Worm (Caenorhabditis elegans) whole organism, L3 larva: Measurements from ENCODE around the gene F55C12.19.

ENCODE experiments used
- R02D3.7 ChIP-seq: fragments of 150-350 bp; optimal IDR thresholded peaks from 2 replicates; lab custom pipeline; 2014; ENCODE audit warnings: missing biosample characterization, missing genetic modification characterization
- ZK546.5 ChIP-seq: sonication (generic microtip); optimal IDR thresholded peaks from 2 replicates; lab custom pipeline; 2017; ENCODE audit warnings: missing biosample characterization, missing genetic modification characterization
- ceh-28 ChIP-seq: fragments of 150-350 bp; optimal IDR thresholded peaks from 2 replicates; lab custom pipeline; 2014; ENCODE audit warnings: missing biosample characterization, missing genetic modification reagents, missing genetic modification characterization
- daf-12 ChIP-seq: fragments of 150-350 bp; optimal IDR thresholded peaks from 2 replicates; lab custom pipeline; 2014; ENCODE audit warnings: missing biosample characterization, missing genetic modification reagents, missing genetic modification characterization
- egl-5 ChIP-seq: fragments of 150-350 bp; optimal IDR thresholded peaks from 2 replicates; lab custom pipeline; 2017; ENCODE audit warnings: missing biosample characterization, missing genetic modification reagents, missing genetic modification characterization, inconsistent platforms
- elt-2 ChIP-seq: sonication (generic microtip); optimal IDR thresholded peaks from 2 replicates; lab custom pipeline; 2016; ENCODE audit warnings: missing genetic modification reagents, mild to moderate bottlenecking, missing genetic modification characterization, missing compliant biosample characterization
- eor-1 ChIP-seq, 2 experiments: fragments of 150-350 bp; optimal IDR thresholded peaks; 2 replicates each; lab custom pipeline; 2014 to 2018; ENCODE audit warnings: missing biosample characterization in 2 of 2, missing genetic modification characterization in 2 of 2
- fkh-10 ChIP-seq: sonication (generic microtip); optimal IDR thresholded peaks from 2 replicates; lab custom pipeline; 2017; ENCODE audit warnings: missing biosample characterization, missing genetic modification reagents, missing genetic modification characterization
- fos-1 ChIP-seq: fragments of 150-350 bp; optimal IDR thresholded peaks from 2 replicates; lab custom pipeline; 2014; ENCODE audit warnings: missing biosample characterization, missing genetic modification characterization
- lin-39 ChIP-seq: fragments of 150-350 bp; optimal IDR thresholded peaks from 2 replicates; lab custom pipeline; 2018; ENCODE audit warnings: missing biosample characterization, missing genetic modification reagents, missing genetic modification characterization
- lsy-12 ChIP-seq: sonication (generic microtip); optimal IDR thresholded peaks from 2 replicates; lab custom pipeline; 2016; ENCODE audit warnings: mild to moderate bottlenecking, missing genetic modification characterization, missing compliant biosample characterization
- mml-1 ChIP-seq: fragments of 150-350 bp; sonication (generic microtip); optimal IDR thresholded peaks from 3 replicates; lab custom pipeline; 2014; ENCODE audit warnings: missing biosample characterization, missing genetic modification characterization
- nfya-1 ChIP-seq: sonication (generic microtip); optimal IDR thresholded peaks from 2 replicates; lab custom pipeline; 2017; ENCODE audit warnings: missing genetic modification characterization, mild to moderate bottlenecking, missing compliant biosample characterization, antibody characterized with exemption, moderate library complexity; ENCODE audit not compliant: insufficient read depth
- nhr-12 ChIP-seq: fragments of 150-350 bp; optimal IDR thresholded peaks from 2 replicates; lab custom pipeline; 2014; ENCODE audit warnings: missing biosample characterization, missing genetic modification characterization
- nhr-28 ChIP-seq: fragments of 150-350 bp; optimal IDR thresholded peaks from 2 replicates; lab custom pipeline; 2014; ENCODE audit warnings: missing biosample characterization, missing genetic modification characterization
- nhr-43 ChIP-seq: sonication (generic microtip); optimal IDR thresholded peaks from 2 replicates; lab custom pipeline; 2016; ENCODE audit warnings: mild to moderate bottlenecking, missing genetic modification characterization, missing compliant biosample characterization; ENCODE audit not compliant: poor library complexity, severe bottlenecking
- nhr-67 ChIP-seq: fragments of 150-350 bp; optimal IDR thresholded peaks from 2 replicates; lab custom pipeline; 2014; ENCODE audit warnings: missing biosample characterization, missing genetic modification characterization
- nhr-77 ChIP-seq: fragments of 150-350 bp; optimal IDR thresholded peaks from 2 replicates; lab custom pipeline; 2014; ENCODE audit warnings: missing biosample characterization, missing genetic modification characterization
- pqm-1 ChIP-seq: fragments of 150-350 bp; optimal IDR thresholded peaks from 2 replicates; lab custom pipeline; 2017; ENCODE audit warnings: missing biosample characterization, missing genetic modification characterization, inconsistent platforms
- sea-2 ChIP-seq: fragments of 150-350 bp; sonication (generic microtip); optimal IDR thresholded peaks from 4 replicates; lab custom pipeline; 2014; ENCODE audit warnings: missing biosample characterization, missing genetic modification reagents, missing genetic modification characterization
- skn-1 ChIP-seq: fragments of 150-350 bp; optimal IDR thresholded peaks from 2 replicates; lab custom pipeline; 2014; ENCODE audit warnings: missing biosample characterization, missing genetic modification characterization
- snpc-4 ChIP-seq: fragments of 150-350 bp; optimal IDR thresholded peaks from 2 replicates; lab custom pipeline; 2014; ENCODE audit warnings: missing biosample characterization, missing genetic modification characterization
- tbx-2 ChIP-seq: sonication (generic microtip); optimal IDR thresholded peaks from 2 replicates; lab custom pipeline; 2016; ENCODE audit warnings: mild to moderate bottlenecking, missing genetic modification characterization, missing compliant biosample characterization
- unc-39 ChIP-seq: sonication (generic microtip); optimal IDR thresholded peaks from 4 replicates; lab custom pipeline; 2017; ENCODE audit warnings: missing biosample characterization, missing genetic modification characterization
- zag-1 ChIP-seq: fragments of 150-350 bp; optimal IDR thresholded peaks from 2 replicates; lab custom pipeline; 2014; ENCODE audit warnings: missing biosample characterization, missing genetic modification characterization
- ztf-11 ChIP-seq: fragments of 150-350 bp; optimal IDR thresholded peaks from 2 replicates; lab custom pipeline; 2014; ENCODE audit warnings: missing biosample characterization, missing genetic modification characterization
- ztf-4 ChIP-seq: fragments of 150-350 bp; optimal IDR thresholded peaks from 2 replicates; lab custom pipeline; 2014; ENCODE audit warnings: missing biosample characterization, missing genetic modification characterization

F55C12.19 gene

ce11 chrII:5854122-5854521 lies 11.8 kb upstream of the F55C12.19 start, which contains the start of gene H41C03.1:
TSS of gene H41C03.1 (plus strand) at chrII:5854422.
- TF ChIP-seq fos-1 (no peak), snpc-4 (tag; lab: Kevin White, UChicago) (no peak), nhr-43 (tag; lab: Kevin White, UChicago) (no peak), nhr-67 (tag; lab: Kevin White, UChicago) (no peak), ztf-4 (tag; lab: Kevin White, UChicago) (no peak), unc-39 (tag; lab: Kevin White, UChicago) (no peak), tbx-2 (tag; lab: Kevin White, UChicago) (no peak), lin-39 (no peak), lsy-12 (tag; lab: Kevin White, UChicago) (no peak), sea-2 (no peak), nfya-1 (tag; lab: Kevin White, UChicago) (no peak)

DNA sequence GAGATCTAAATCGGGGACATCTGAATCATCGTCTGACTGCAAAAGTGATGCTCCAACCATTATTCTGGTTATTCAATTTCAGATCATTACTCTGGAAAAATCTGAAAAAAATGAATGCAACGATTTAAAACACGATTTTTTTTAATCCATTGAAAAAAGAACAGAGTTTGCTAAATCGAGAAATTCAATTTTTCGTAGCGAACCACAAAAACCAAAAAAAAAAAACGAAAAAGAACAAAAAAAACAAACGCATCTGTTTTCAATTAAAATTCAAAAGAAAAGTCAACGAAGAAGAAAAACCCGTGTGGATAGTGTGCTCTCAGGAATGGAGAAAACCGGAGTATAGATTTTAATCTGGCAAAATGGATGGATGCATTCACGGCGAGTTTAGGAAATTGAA lies 7.6 kb upstream of the F55C12.19 start, which contains the start of gene F55C12.4:
TSS of gene F55C12.4 (minus strand) at position 101 of the 400 bp plus-strand sequence.
- TF ChIP-seq lin-39 (no peak), daf-12 (tag; lab: Kevin White, UChicago) (no peak), R02D3.7 (tag; lab: Kevin White, UChicago) (no peak), eor-1 (tag; optimal IDR thresholded peaks at IDR 0.05; lab: Kevin White, UChicago) (no peak)

- TF ChIP-seq nfya-1 (tag; lab: Kevin White, UChicago) (peak; percentile 7), daf-12 (tag; lab: Kevin White, UChicago) (no peak), fkh-10 (GFP tag; lab: Kevin White, UChicago) (peak; percentile 76)
Measured at ce11 chrII:5860621-5861020, 5.3 kb upstream of the F55C12.19 start.

DNA sequence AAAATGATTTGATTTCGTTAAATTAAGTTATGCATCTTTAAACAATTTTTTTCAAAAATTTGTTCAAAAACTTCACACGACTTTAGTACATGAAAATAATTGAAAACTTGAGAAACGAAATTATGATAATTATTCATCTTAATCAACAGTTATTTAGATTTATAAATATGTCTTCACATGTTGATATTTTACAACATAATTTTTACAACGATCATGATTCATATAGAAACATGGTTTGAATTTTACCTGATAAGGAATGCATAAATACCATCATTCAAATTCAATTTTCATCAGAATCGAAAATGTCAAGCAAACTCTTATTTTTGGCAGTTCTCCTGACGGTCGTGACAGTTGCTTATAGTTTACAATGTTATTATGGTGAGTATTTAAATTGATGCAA lies 2.0 kb upstream of the F55C12.19 start, which contains the start of gene tag-234:
TSS of gene tag-234 (plus strand) at position 301 of the 400 bp plus-strand sequence.
- TF ChIP-seq skn-1 (tag; lab: Kevin White, UChicago) = no peak
- TF ChIP-seq nhr-77 (tag; lab: Kevin White, UChicago) = no peak
- no peak for TF ChIP-seq lin-39
- no peak for TF ChIP-seq ceh-28
- TF ChIP-seq elt-2 (tag; lab: Kevin White, UChicago) = peak; percentile 68
- TF ChIP-seq ztf-11 (tag; lab: Kevin White, UChicago) = no peak
- peak; percentile 47 for TF ChIP-seq pqm-1
- TF ChIP-seq ZK546.5 (tag; lab: Kevin White, UChicago) = no peak
- no peak for TF ChIP-seq snpc-4 (tag; lab: Kevin White, UChicago)
- no peak for TF ChIP-seq zag-1 (tag; lab: Kevin White, UChicago)
- no peak for TF ChIP-seq nhr-28 (tag; lab: Kevin White, UChicago)
- TF ChIP-seq nhr-12 (tag; lab: Kevin White, UChicago) = no peak
- TF ChIP-seq R02D3.7 (tag; lab: Kevin White, UChicago) = no peak
- TF ChIP-seq, all 47 proteins: peak for 2

DNA sequence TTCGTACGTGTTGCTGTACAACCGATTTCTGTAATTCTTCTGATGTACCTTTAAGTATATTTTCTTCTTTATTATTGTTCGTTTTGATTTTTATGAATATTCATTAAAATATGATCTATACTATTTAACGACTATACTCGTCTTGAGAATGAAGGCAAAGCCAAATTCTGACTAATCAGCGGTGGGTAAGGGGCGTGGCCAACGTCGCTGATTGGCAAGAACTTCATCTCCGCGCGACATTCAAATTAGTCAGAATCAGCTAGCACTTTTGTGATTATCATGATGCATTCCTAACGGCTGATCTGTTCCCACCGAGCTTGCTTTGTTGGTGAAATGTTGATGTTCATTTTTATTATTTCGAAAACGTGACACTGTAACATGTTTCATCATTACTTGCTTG lies 981 bp downstream of the F55C12.19 start:
- TF ChIP-seq nfya-1 (tag; lab: Kevin White, UChicago) (peak; percentile 89), pqm-1 (no peak)

DNA sequence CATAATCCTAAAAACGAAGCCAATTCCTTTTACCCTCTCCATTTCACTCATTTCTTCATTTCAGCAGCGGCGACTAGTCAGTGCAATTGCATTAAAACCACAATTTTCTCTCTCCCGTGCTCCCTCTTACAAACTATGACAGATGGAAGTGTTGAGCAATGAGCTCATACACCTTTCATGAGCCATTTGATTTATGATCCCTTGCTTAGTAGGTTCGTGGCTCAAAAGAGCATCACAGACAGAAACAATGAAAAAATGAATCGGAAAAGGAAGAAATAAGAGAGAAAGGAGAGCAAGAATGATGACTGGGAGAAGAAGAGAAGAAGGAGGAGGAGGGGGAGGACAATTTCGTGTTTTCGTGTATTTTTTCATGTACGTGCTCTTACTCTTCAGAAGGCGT lies 5.6 kb downstream of the F55C12.19 start:
- TF ChIP-seq nhr-77 (tag; lab: Kevin White, UChicago) (no peak), nfya-1 (tag; lab: Kevin White, UChicago) (peak; percentile 13), ceh-28 (no peak), lin-39 (peak; percentile 74), egl-5 (tag; lab: Kevin White, UChicago) (peak; percentile 47)

DNA sequence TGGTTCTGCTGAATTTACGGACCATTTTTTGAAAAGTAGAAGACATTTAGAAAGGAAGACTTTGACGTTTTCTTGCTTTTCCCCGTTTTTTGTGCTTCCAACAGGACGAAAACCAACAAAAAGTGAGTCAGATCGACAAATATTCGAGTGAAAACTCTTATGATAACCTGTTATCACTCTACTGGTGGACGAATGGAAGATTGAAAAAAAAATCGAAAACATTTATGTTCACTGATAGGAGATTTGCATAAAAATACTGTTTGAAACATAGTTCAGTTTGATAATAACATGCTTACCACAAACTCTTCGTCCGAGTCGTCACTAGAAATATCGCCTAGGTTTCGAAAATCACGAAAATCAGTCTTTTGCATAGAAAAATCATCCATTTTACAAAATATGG lies 6.5 kb downstream of the F55C12.19 start:
- TF ChIP-seq mml-1 (no peak), tbx-2 (tag; lab: Kevin White, UChicago) (no peak), ztf-11 (tag; lab: Kevin White, UChicago) (no peak), elt-2 (tag; lab: Kevin White, UChicago) (peak; percentile 75)
